Worm (Caenorhabditis elegans): ENCODE data around the gene dylt-3.

- TF ChIP-seq F22D6.2 (tag; optimal IDR thresholded peaks at IDR 0.05) (no peak), hmg-1.2 (GFP tag; IDR thresholded peaks at IDR 0.05) (no peak), T07F8.4 (tag; optimal IDR thresholded peaks at IDR 0.05) (no peak), pha-4 (tag; optimal IDR thresholded peaks at IDR 0.05) (no peak), snpc-4 (GFP tag; optimal IDR thresholded peaks at IDR 0.05) (no peak), snpc-4 (tag; optimal IDR thresholded peaks at IDR 0.05) (no peak), ama-1 (optimal IDR thresholded peaks at IDR 0.05) (no peak), ama-1 (GFP tag; optimal IDR thresholded peaks at IDR 0.05) (no peak), rec-8 (tag; optimal IDR thresholded peaks at IDR 0.05) (no peak), snpc-1.3 (tag; optimal IDR thresholded peaks at IDR 0.05; ENCODE audit: insufficient read depth) (no peak), ztf-18 (tag; optimal IDR thresholded peaks at IDR 0.05) (no peak), egl-18 (GFP tag; IDR thresholded peaks at IDR 0.05) (no peak), K12H6.12 (tag; optimal IDR thresholded peaks at IDR 0.05) (no peak), pbrm-1 (GFP tag; IDR thresholded peaks at IDR 0.05) (no peak)
Measured at ce11 chrII:8214367-8214766, 32.8 kb downstream of the dylt-3 start, which contains the start of gene M110.10.

Data from whole organism, young adult.